Worm (Caenorhabditis elegans): ENCODE data around the gene Y75B8A.8.

- no peak for TF ChIP-seq flt-1 (GFP tag; IDR thresholded peaks at IDR 0.05)
- no peak for TF ChIP-seq tbx-37 (GFP tag; conservative IDR thresholded peaks at IDR 0.05)
- TF ChIP-seq ama-1 (optimal IDR thresholded peaks at IDR 0.05) = no peak
- no peak for TF ChIP-seq tra-4 (tag; optimal IDR thresholded peaks at IDR 0.05)
- no peak for TF ChIP-seq sea-1 (GFP tag; conservative IDR thresholded peaks at IDR 0.05)
- no peak for TF ChIP-seq ets-7 (tag; optimal IDR thresholded peaks at IDR 0.05)
- no peak for TF ChIP-seq ceh-13 (GFP tag; optimal IDR thresholded peaks at IDR 0.05)
Observed at ce11 chrIII:12130769-12131168, 29.8 kb upstream of the Y75B8A.8 start.

All from whole organism, early embryonic.